Worm (Caenorhabditis elegans) whole organism, L1 larva: ENCODE measurements around the gene Y58A7A.3.

ENCODE experiments used
- C04F5.9 ChIP-seq: sonication (generic microtip); optimal IDR thresholded peaks from 2 replicates; lab custom pipeline; 2016; ENCODE audit warnings: missing genetic modification characterization, missing compliant biosample characterization
- C34B4.2 ChIP-seq: sonication (generic microtip); optimal IDR thresholded peaks from 2 replicates; lab custom pipeline; 2017; ENCODE audit warnings: mild to moderate bottlenecking, missing genetic modification characterization, missing compliant biosample characterization
- F16B12.6 ChIP-seq: fragments of 150-350 bp; optimal IDR thresholded peaks from 2 replicates; lab custom pipeline; 2014; ENCODE audit warnings: missing biosample characterization, missing genetic modification characterization
- aha-1 ChIP-seq: fragments of 150-350 bp; optimal IDR thresholded peaks from 2 replicates; lab custom pipeline; 2014; ENCODE audit warnings: missing biosample characterization, missing genetic modification characterization
- alr-1 ChIP-seq: fragments of 200-800 bp; sonication (Bioruptor generic); optimal IDR thresholded peaks from 2 replicates; lab custom pipeline; 2018; ENCODE audit warnings: borderline replicate concordance, mild to moderate bottlenecking, missing genetic modification characterization, missing compliant biosample characterization
- aly-2 ChIP-seq: fragments of 150-350 bp; optimal IDR thresholded peaks from 2 replicates; lab custom pipeline; 2014; ENCODE audit warnings: missing biosample characterization, missing genetic modification characterization
- ceh-63 ChIP-seq: fragments of 200-800 bp; sonication (Bioruptor generic); optimal IDR thresholded peaks from 2 replicates; lab custom pipeline; 2018; ENCODE audit warnings: mild to moderate bottlenecking, missing genetic modification characterization, missing compliant biosample characterization
- ceh-8 ChIP-seq: fragments of 200-800 bp; sonication (Bioruptor generic); optimal IDR thresholded peaks from 2 replicates; lab custom pipeline; 2018; ENCODE audit warnings: mild to moderate bottlenecking, missing genetic modification characterization, moderate library complexity, missing compliant biosample characterization
- ceh-88 ChIP-seq: fragments of 200-800 bp; sonication (Bioruptor generic); IDR thresholded peaks from 2 replicates; pipeline ENCODE4 v1.3.6; 2022; ENCODE audit warnings: missing genetic modification characterization, missing compliant biosample characterization
- ceh-90 ChIP-seq: sonication (generic microtip); optimal IDR thresholded peaks from 2 replicates; lab custom pipeline; 2016; ENCODE audit warnings: missing genetic modification characterization, missing compliant biosample characterization
- dpl-1 ChIP-seq, 3 experiments: fragments of 150-350 bp in 2 of 3; sonication (generic microtip) in 1 of 3; optimal IDR thresholded peaks; 2 replicates each; lab custom pipeline; 2014 to 2017; ENCODE audit warnings: missing biosample characterization in 3 of 3, missing genetic modification characterization in 3 of 3, missing genetic modification reagents in 3 of 3
- dsc-1 ChIP-seq: sonication (generic microtip); optimal IDR thresholded peaks from 2 replicates; lab custom pipeline; 2016; ENCODE audit warnings: mild to moderate bottlenecking, missing genetic modification characterization, missing compliant biosample characterization
- efl-3 ChIP-seq: fragments of 200-800 bp; sonication (Bioruptor generic); optimal IDR thresholded peaks from 2 replicates; lab custom pipeline; 2018; ENCODE audit warnings: mild to moderate bottlenecking, missing genetic modification characterization, missing compliant biosample characterization
- elt-2 ChIP-seq: sonication (generic microtip); optimal IDR thresholded peaks from 2 replicates; lab custom pipeline; 2016; ENCODE audit warnings: missing genetic modification characterization, mild to moderate bottlenecking, inconsistent platforms, missing compliant biosample characterization, missing genetic modification reagents
- elt-3 ChIP-seq, 6 experiments: fragments of 150-350 bp in 1 of 6; sonication (generic microtip); optimal IDR thresholded peaks; 2 replicates each; lab custom pipeline; 2017 to 2018; ENCODE audit warnings: missing biosample characterization in 6 of 6, missing genetic modification characterization in 6 of 6, inconsistent platforms in 1 of 6
- ets-5 ChIP-seq: fragments of 200-800 bp; sonication (Bioruptor generic); IDR thresholded peaks from 2 replicates; pipeline ENCODE4 v1.3.6; 2022; ENCODE audit warnings: missing genetic modification characterization, missing compliant biosample characterization
- fkh-10 ChIP-seq: sonication (generic microtip); optimal IDR thresholded peaks from 2 replicates; lab custom pipeline; 2017; ENCODE audit warnings: missing biosample characterization, missing genetic modification reagents, missing genetic modification characterization
- fos-1 ChIP-seq: fragments of 150-350 bp; optimal IDR thresholded peaks from 2 replicates; lab custom pipeline; 2014; ENCODE audit warnings: missing biosample characterization, missing genetic modification characterization
- grh-1 ChIP-seq: fragments of 200-800 bp; sonication (Bioruptor generic); IDR thresholded peaks from 2 replicates; pipeline ENCODE4 v1.3.6; 2022; ENCODE audit warnings: missing genetic modification reagents, missing genetic modification characterization, missing compliant biosample characterization
- hlh-17 ChIP-seq: fragments of 200-800 bp; sonication (Bioruptor generic); optimal IDR thresholded peaks from 2 replicates; lab custom pipeline; 2018; ENCODE audit warnings: missing genetic modification characterization, mild to moderate bottlenecking, missing compliant biosample characterization, moderate library complexity, borderline replicate concordance
- isw-1 ChIP-seq: fragments of 200-800 bp; sonication (Bioruptor generic); IDR thresholded peaks from 2 replicates; pipeline ENCODE4 v1.3.6; 2022; ENCODE audit warnings: missing genetic modification characterization, missing compliant biosample characterization
- jun-1 ChIP-seq: fragments of 150-350 bp; optimal IDR thresholded peaks from 2 replicates; lab custom pipeline; 2014; ENCODE audit warnings: missing biosample characterization, missing genetic modification reagents, missing genetic modification characterization
- lin-15B ChIP-seq: fragments of 150-350 bp; sonication (generic microtip); optimal IDR thresholded peaks from 3 replicates; lab custom pipeline; 2014; ENCODE audit warnings: missing biosample characterization, missing genetic modification characterization
- lin-39 ChIP-seq: fragments of 150-350 bp; optimal IDR thresholded peaks from 2 replicates; lab custom pipeline; 2014; ENCODE audit warnings: missing biosample characterization, missing genetic modification reagents, missing genetic modification characterization
- lir-3 ChIP-seq: sonication (generic microtip); optimal IDR thresholded peaks from 2 replicates; lab custom pipeline; 2016; ENCODE audit warnings: mild to moderate bottlenecking, missing genetic modification characterization, moderate library complexity, missing compliant biosample characterization; ENCODE audit not compliant: poor library complexity
- lsy-2 ChIP-seq, 2 experiments: fragments of 150-350 bp; optimal IDR thresholded peaks; 2 replicates each; lab custom pipeline; 2014; ENCODE audit warnings: missing biosample characterization in 2 of 2, missing genetic modification characterization in 2 of 2
- mab-9 ChIP-seq: fragments of 200-800 bp; sonication (Bioruptor generic); IDR thresholded peaks from 2 replicates; pipeline ENCODE4 v1.3.6; 2022; ENCODE audit warnings: missing genetic modification reagents, missing genetic modification characterization, missing compliant biosample characterization
- mdl-1 ChIP-seq, 2 experiments: fragments of 150-350 bp; optimal IDR thresholded peaks; 2 replicates each; lab custom pipeline; 2014 to 2017; ENCODE audit warnings: missing biosample characterization in 2 of 2, missing genetic modification characterization in 2 of 2, inconsistent platforms in 1 of 2
- mef-2 ChIP-seq: fragments of 150-350 bp; optimal IDR thresholded peaks from 2 replicates; lab custom pipeline; 2014; ENCODE audit warnings: missing biosample characterization, missing genetic modification characterization
- mep-1 ChIP-seq: fragments of 150-350 bp; optimal IDR thresholded peaks from 2 replicates; lab custom pipeline; 2014; ENCODE audit warnings: missing biosample characterization, missing genetic modification characterization
- nhr-12 ChIP-seq: sonication (generic microtip); optimal IDR thresholded peaks from 2 replicates; lab custom pipeline; 2017; ENCODE audit warnings: missing biosample characterization, missing genetic modification characterization
- nhr-19 ChIP-seq: fragments of 200-800 bp; sonication (Bioruptor generic); conservative IDR thresholded peaks from 2 replicates; pipeline ENCODE4 v1.3.6; 2022; ENCODE audit warnings: missing genetic modification characterization, missing compliant biosample characterization
- nhr-20 ChIP-seq: sonication (generic microtip); optimal IDR thresholded peaks from 2 replicates; lab custom pipeline; 2016; ENCODE audit warnings: mild to moderate bottlenecking, missing genetic modification characterization, missing compliant biosample characterization
- nhr-47 ChIP-seq: sonication (generic microtip); optimal IDR thresholded peaks from 2 replicates; lab custom pipeline; 2016; ENCODE audit warnings: mild to moderate bottlenecking, missing genetic modification characterization, moderate library complexity, missing compliant biosample characterization
- nhr-71 ChIP-seq: sonication (generic microtip); optimal IDR thresholded peaks from 2 replicates; lab custom pipeline; 2016; ENCODE audit warnings: mild to moderate bottlenecking, missing genetic modification characterization, moderate library complexity, missing compliant biosample characterization
- nhr-76 ChIP-seq: sonication (generic microtip); optimal IDR thresholded peaks from 2 replicates; lab custom pipeline; 2017; ENCODE audit warnings: missing biosample characterization, missing genetic modification characterization
- nhr-84 ChIP-seq: sonication (generic microtip); optimal IDR thresholded peaks from 2 replicates; lab custom pipeline; 2017; ENCODE audit warnings: missing biosample characterization, missing genetic modification characterization
- nhr-85 ChIP-seq: sonication (generic microtip); peaks from one replicate; lab custom pipeline; 2016; ENCODE audit warnings: missing genetic modification characterization, inconsistent platforms, missing compliant biosample characterization
- pag-3 ChIP-seq: sonication (generic microtip); optimal IDR thresholded peaks from 2 replicates; lab custom pipeline; 2017; ENCODE audit warnings: missing genetic modification characterization, mild to moderate bottlenecking, missing compliant biosample characterization, antibody characterized with exemption, borderline replicate concordance; ENCODE audit not compliant: insufficient read depth
- pqm-1 ChIP-seq: sonication (generic microtip); optimal IDR thresholded peaks from 3 replicates; lab custom pipeline; 2017; ENCODE audit warnings: missing biosample characterization, missing genetic modification characterization
- rnt-1 ChIP-seq: sonication (generic microtip); optimal IDR thresholded peaks from 2 replicates; lab custom pipeline; 2016; ENCODE audit warnings: mild to moderate bottlenecking, missing genetic modification characterization, moderate library complexity, missing compliant biosample characterization
- snpc-4 ChIP-seq: fragments of 150-350 bp; optimal IDR thresholded peaks from 2 replicates; lab custom pipeline; 2014; ENCODE audit warnings: missing biosample characterization, missing genetic modification characterization
- snu-23 ChIP-seq: sonication (generic microtip); optimal IDR thresholded peaks from 2 replicates; lab custom pipeline; 2016; ENCODE audit warnings: missing genetic modification characterization, missing compliant biosample characterization
- sox-4 ChIP-seq: sonication (generic microtip); optimal IDR thresholded peaks from 2 replicates; lab custom pipeline; 2016; ENCODE audit warnings: missing genetic modification characterization, missing compliant biosample characterization
- sptf-1 ChIP-seq: fragments of 150-350 bp; optimal IDR thresholded peaks from 2 replicates; lab custom pipeline; 2014; ENCODE audit warnings: missing biosample characterization, missing genetic modification characterization
- tlp-1 ChIP-seq: fragments of 150-350 bp; optimal IDR thresholded peaks from 2 replicates; lab custom pipeline; 2014; ENCODE audit warnings: missing biosample characterization, missing genetic modification characterization
- unc-130 ChIP-seq: fragments of 150-350 bp; optimal IDR thresholded peaks from 2 replicates; lab custom pipeline; 2017; ENCODE audit warnings: missing biosample characterization, missing genetic modification characterization, inconsistent platforms
- unc-30 ChIP-seq: sonication (generic microtip); optimal IDR thresholded peaks from 2 replicates; lab custom pipeline; 2017; ENCODE audit warnings: missing biosample characterization, missing genetic modification characterization
- unc-62 ChIP-seq: fragments of 150-350 bp; optimal IDR thresholded peaks from 2 replicates; lab custom pipeline; 2014; ENCODE audit warnings: missing biosample characterization, missing genetic modification reagents, missing genetic modification characterization
- xbp-1 ChIP-seq: sonication (generic microtip); optimal IDR thresholded peaks from 2 replicates; lab custom pipeline; 2016; ENCODE audit warnings: missing genetic modification characterization, missing compliant biosample characterization
- zag-1 ChIP-seq: fragments of 150-350 bp; optimal IDR thresholded peaks from 2 replicates; lab custom pipeline; 2014; ENCODE audit warnings: missing biosample characterization, missing genetic modification characterization
- zip-4 ChIP-seq: fragments of 200-800 bp; sonication (Bioruptor generic); optimal IDR thresholded peaks from 2 replicates; lab custom pipeline; 2018; ENCODE audit warnings: mild to moderate bottlenecking, missing genetic modification characterization, moderate library complexity, missing compliant biosample characterization

Y58A7A.3 gene

DNA sequence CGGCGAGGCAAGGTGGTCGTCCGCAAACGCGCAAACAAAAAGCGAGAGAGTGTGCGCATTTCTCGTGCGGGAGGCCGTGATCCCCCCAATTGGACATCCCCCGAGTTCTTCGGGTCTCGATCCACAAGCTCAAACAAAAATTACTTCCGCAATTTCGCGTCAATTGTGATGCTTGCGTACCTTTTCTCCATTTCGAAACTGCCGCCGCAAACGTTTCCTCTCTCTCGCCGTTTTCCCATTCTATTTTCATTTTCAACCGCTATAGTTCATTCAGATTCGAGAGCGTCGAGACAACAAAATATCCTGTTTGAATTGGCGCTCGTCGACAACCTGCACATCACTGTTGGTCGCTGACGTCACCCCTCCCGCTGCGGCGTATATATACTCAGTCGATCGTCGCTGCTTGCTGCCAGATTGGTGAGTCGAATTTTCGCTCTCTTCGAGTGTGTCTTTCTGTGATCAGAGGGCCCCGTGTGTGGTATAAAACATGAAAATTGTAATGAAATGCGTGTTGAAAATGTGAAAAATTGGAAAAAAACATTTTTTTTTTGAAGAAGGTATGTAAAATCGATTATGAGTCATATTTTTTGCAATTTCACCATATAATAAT lies 31.3 kb downstream of the Y58A7A.3 start, which contains the start of the genes pqn-51 and K11D12.14 (continued):
- TF ChIP-seq fos-1 (tag; lab: Kevin White, UChicago) (peak; percentile 90), unc-130 (tag; lab: Kevin White, UChicago) (peak; percentile 69), nhr-47 (peak; percentile 98), lir-3 (tag; lab: Kevin White, UChicago) (peak; percentile 79), sox-4 (tag; lab: Kevin White, UChicago) (peak; percentile 85), tlp-1 (tag; lab: Kevin White, UChicago) (no peak), xbp-1 (tag; lab: Kevin White, UChicago) (peak; percentile 99), nhr-19 (GFP tag; lab: Robert Waterston, UW) (peak; percentile 98), aly-2 (peak; percentile 74), hlh-17 (GFP tag; lab: Kevin White, UChicago) (no peak), nhr-71 (tag; lab: Kevin White, UChicago) (peak; percentile 99), isw-1 (GFP tag; lab: Robert Waterston, UW) (peak; percentile 92), C04F5.9 (tag; lab: Kevin White, UChicago) (peak; percentile 78), sptf-1 (tag; lab: Kevin White, UChicago) (no peak), nhr-12 (tag; lab: Kevin White, UChicago) (peak; percentile 8), nhr-84 (tag; lab: Kevin White, UChicago) (no peak), unc-30 (tag; lab: Kevin White, UChicago) (no peak), rnt-1 (tag; lab: Kevin White, UChicago) (peak; percentile 66), elt-2 (tag; lab: Kevin White, UChicago) (peak; percentile 71), aha-1 (no peak), nhr-76 (tag; lab: Kevin White, UChicago) (no peak), pqm-1 (tag; lab: Kevin White, UChicago) (no peak), pag-3 (tag; lab: Kevin White, UChicago) (no peak), fkh-10 (GFP tag; lab: Kevin White, UChicago) (peak; percentile 90), lin-15B (tag; lab: Kevin White, UChicago) (peak; percentile 81), efl-3 (GFP tag; lab: Kevin White, UChicago) (no peak), dpl-1 (GFP tag; optimal IDR thresholded peaks at IDR 0.05; lab: Kevin White, UChicago) (peak; percentile 94 to 95 (median 94)), snu-23 (GFP tag; lab: Kevin White, UChicago) (peak; percentile 97), mab-9 (peak; percentile 95), ceh-8 (GFP tag; lab: Kevin White, UChicago) (peak; percentile 88), lsy-2 (tag; optimal IDR thresholded peaks at IDR 0.05; lab: Kevin White, UChicago) (peak; percentile 83 to 96), ceh-88 (GFP tag; lab: Robert Waterston, UW) (peak; percentile 93), ceh-63 (GFP tag; lab: Kevin White, UChicago) (peak; percentile 69), C34B4.2 (peak; percentile 51), nhr-20 (tag; lab: Kevin White, UChicago) (peak; percentile 98), ets-5 (GFP tag; lab: Robert Waterston, UW) (peak; percentile 96; the same call in 1 of the 2 replicates), grh-1 (GFP tag; lab: Robert Waterston, UW) (peak; percentile 97), unc-62 (GFP tag; lab: Kevin White, UChicago) (no peak), nhr-85 (peak; percentile 98), lin-39 (tag; lab: Kevin White, UChicago) (peak; percentile 82), jun-1 (tag; lab: Kevin White, UChicago) (peak; percentile 96), elt-3 (tag; optimal IDR thresholded peaks at IDR 0.05; lab: Kevin White, UChicago) (peak in 4 of 6 experiments; percentile 32 to 84 (median 57)), ceh-90 (tag; lab: Kevin White, UChicago) (no peak), mep-1 (tag; lab: Kevin White, UChicago) (peak; percentile 96), mef-2 (tag; lab: Kevin White, UChicago) (peak; percentile 68), F16B12.6 (tag; lab: Kevin White, UChicago) (peak; percentile 94), snpc-4 (peak; percentile 71), zag-1 (tag; lab: Kevin White, UChicago) (no peak), zip-4 (peak; percentile 90), dsc-1 (tag; lab: Kevin White, UChicago) (peak; percentile 97), mdl-1 (tag; optimal IDR thresholded peaks at IDR 0.05; lab: Kevin White, UChicago) (peak in 1 of 2 experiments; percentile 88), alr-1 (tag; lab: Kevin White, UChicago) (no peak)
